Worm (Caenorhabditis elegans) whole organism, early embryonic: ENCODE data around the gene ZK287.4.

Source experiments
- ama-1 ChIP-seq: fragments of 150-350 bp; optimal IDR thresholded peaks from 2 replicates; lab custom pipeline; 2014
- ets-7 ChIP-seq: sonication (generic microtip); optimal IDR thresholded peaks from 2 replicates; lab custom pipeline; 2016; ENCODE audit warnings: missing genotype, missing genetic modification characterization, missing compliant biosample characterization
- flt-1 ChIP-seq: fragments of 200-800 bp; sonication (Bioruptor generic); IDR thresholded peaks from 2 replicates; pipeline ENCODE4 v1.3.6; 2022; ENCODE audit warnings: missing genetic modification characterization, missing compliant biosample characterization
- scrt-1 ChIP-seq: fragments of 200-800 bp; sonication (Bioruptor generic); IDR thresholded peaks from 2 replicates; pipeline ENCODE4 v1.3.6; 2022; ENCODE audit warnings: missing genetic modification characterization, missing compliant biosample characterization
- sea-1 ChIP-seq: fragments of 200-800 bp; sonication (Bioruptor generic); conservative IDR thresholded peaks from 2 replicates; pipeline ENCODE4 v1.3.6; 2022; ENCODE audit warnings: missing genetic modification characterization, missing compliant biosample characterization

DNA sequence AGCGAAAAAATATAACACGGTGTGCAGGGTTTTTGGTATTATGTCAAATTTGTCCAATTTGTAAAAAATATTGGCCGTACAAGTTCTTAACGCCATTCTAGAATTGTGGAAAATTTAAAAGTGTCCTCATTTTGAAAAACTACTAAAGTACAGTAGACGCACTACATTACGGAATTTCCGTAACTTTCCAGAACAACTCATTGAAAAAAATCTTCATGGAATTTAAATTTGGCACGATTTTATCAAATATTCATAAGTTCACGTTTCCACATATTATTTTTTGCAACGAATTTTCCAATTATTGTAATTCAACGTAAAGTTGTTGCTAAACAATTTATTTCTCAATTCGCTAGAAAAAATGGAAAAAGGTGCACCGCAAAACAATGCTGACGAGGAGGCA lies 29.4 kb upstream of the ZK287.4 start, which contains the start of gene F40F9.3:
- TF ChIP-seq flt-1 (GFP tag; lab: Robert Waterston, UW) (no peak), scrt-1 (GFP tag; lab: Robert Waterston, UW) (no peak), ets-7 (tag; lab: Kevin White, UChicago) (no peak), sea-1 (GFP tag; lab: Robert Waterston, UW) (no peak), ama-1 (lab: Kevin White, UChicago) (no peak)
